Worm (Caenorhabditis elegans): Measurements from ENCODE around the gene B0001.7.

- no peak for TF ChIP-seq ztf-23 (GFP tag; IDR thresholded peaks at IDR 0.05)
- no peak for TF ChIP-seq ztf-29 (GFP tag; IDR thresholded peaks at IDR 0.05)
- TF ChIP-seq klf-2 (GFP tag; conservative IDR thresholded peaks at IDR 0.05) = no peak
- no peak for TF ChIP-seq flt-1 (GFP tag; IDR thresholded peaks at IDR 0.05)
- no peak for TF ChIP-seq T22C8.4 (GFP tag; IDR thresholded peaks at IDR 0.05)
- no peak for TF ChIP-seq med-1 (GFP tag; optimal IDR thresholded peaks at IDR 0.05; ENCODE audit: insufficient read depth)
- TF ChIP-seq ref-1 (GFP tag; conservative IDR thresholded peaks at IDR 0.05) = no peak
Observed at ce11 chrIV:12134991-12135390, 19.1 kb downstream of the B0001.7 start.
